Worm (Caenorhabditis elegans): ENCODE measurements around the gene Y113G7B.28.

DNA sequence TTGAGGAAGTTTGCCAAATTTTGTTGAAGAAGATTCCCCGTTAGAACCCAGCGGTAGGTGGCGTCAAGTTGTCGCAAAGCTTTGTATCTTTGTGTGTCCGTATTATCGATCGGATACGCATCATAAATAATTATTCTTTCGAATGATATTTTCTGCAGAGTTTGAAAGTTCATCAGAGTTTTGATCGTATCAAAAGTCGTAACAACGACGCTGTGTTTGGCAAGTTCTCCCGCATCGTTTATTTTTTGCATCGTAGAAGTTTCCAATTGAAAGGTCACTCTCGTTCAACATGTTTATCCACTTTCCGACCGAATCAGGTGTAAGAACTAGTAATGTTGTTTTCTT, 32.7 kb upstream of the Y113G7B.28 start:
- TF ChIP-seq ceh-82 (tag; optimal IDR thresholded peaks at IDR 0.05) (no peak), nhr-12 (tag; optimal IDR thresholded peaks at IDR 0.05) (no peak), aly-2 (tag; optimal IDR thresholded peaks at IDR 0.05) (no peak), blmp-1 (tag; optimal IDR thresholded peaks at IDR 0.05; ENCODE audit: insufficient read depth) (no peak), sma-3 (GFP tag; optimal IDR thresholded peaks at IDR 0.05) (no peak), F13H6.1 (tag; optimal IDR thresholded peaks at IDR 0.05) (no peak), ZK546.5 (tag; optimal IDR thresholded peaks at IDR 0.05) (no peak), lin-13 (GFP tag; optimal IDR thresholded peaks at IDR 0.05) (no peak), nhr-77 (tag; optimal IDR thresholded peaks at IDR 0.05) (no peak)
